Worm (Caenorhabditis elegans): ENCODE measurements around the gene itr-1.
A peak's percentile ranks its signal among the peaks of the same experiment; 100 is the strongest.

DNA sequence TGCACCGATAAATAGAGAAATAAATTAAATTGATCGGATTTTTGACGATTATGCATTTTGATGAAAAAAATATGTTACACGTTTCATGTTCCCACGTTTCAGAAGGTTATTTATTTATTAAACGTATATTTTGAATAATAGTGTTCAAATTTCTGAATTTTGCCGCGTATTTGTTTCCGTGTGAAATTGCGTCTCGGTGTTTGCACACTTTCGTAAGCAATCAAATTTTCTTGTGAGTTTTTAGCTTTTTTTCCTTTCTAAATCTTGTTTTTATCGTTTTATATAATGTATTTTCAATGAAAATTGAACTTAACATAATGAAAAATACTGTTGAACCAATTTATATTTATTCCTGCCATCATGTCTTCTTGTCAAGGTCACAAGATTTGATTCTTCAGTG, 42.4 kb upstream of the itr-1 start, which contains the start of gene F45E4.6:
- TF ChIP-seq nhr-237 (tag; optimal IDR thresholded peaks at IDR 0.05), result no peak
- no peak for TF ChIP-seq elt-3 (tag; optimal IDR thresholded peaks at IDR 0.05)
- TF ChIP-seq unc-62 (GFP tag; optimal IDR thresholded peaks at IDR 0.05), result no peak
- peak; percentile 2 for TF ChIP-seq ama-1 (optimal IDR thresholded peaks at IDR 0.05)
- no peak for TF ChIP-seq dmd-4 (tag; optimal IDR thresholded peaks at IDR 0.05)
- TF ChIP-seq nhr-11 (tag; optimal IDR thresholded peaks at IDR 0.05), result no peak
- TF ChIP-seq ztf-1 (GFP tag; conservative IDR thresholded peaks at IDR 0.05), result no peak
- TF ChIP-seq sem-4 (tag; optimal IDR thresholded peaks at IDR 0.05), result peak; percentile 43
- TF ChIP-seq unc-39 (tag; optimal IDR thresholded peaks at IDR 0.05), result no peak
- TF ChIP-seq crh-2 (tag; optimal IDR thresholded peaks at IDR 0.05), result peak; percentile 50
- no peak for TF ChIP-seq egl-27 (tag; optimal IDR thresholded peaks at IDR 0.05)
